Fruit fly (Drosophila melanogaster): Measurements from ENCODE around the gene Ugt37A1.

DNA sequence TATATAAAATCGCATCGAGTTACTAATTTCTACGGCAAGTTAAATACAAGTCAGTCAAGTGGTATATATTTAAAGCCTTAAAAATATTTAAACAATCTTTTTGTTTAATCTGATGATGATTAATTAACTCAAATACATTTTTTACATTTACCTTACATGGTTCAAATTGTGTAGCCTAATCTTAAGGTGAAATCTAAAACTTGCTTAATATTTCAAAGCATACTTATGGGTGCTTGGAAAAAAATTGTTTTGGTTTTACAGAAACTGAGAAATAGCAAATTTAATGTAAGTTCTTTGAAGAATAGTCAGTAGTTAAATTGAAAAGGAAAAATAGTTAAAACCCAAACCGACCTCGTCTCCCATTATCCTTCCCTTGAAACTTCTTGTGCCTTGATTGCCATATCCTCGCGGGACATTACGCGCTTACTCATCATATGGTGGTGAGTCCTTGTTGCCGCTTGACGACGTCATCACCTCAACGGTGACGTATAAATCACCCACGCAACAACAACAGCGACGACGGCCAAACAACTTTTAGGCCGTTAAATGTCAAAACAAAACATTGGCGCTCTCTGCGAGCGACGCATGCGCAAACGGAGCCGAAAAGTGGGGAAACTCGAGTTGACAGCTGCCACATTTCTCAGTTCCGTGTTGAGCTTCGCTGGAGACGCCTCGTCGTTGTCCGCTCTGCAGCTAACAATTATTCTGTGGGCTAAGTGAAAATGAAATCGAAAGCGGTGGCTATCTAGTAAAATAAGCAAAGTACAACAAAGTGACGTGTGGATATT lies 32.5 kb downstream of the Ugt37A1 start:
- TF ChIP-seq CG2712 (tag; optimal IDR thresholded peaks at IDR 0.05) (no peak), CG32767 (GFP tag; IDR thresholded peaks at IDR 0.05) (no peak), NK7.1 (GFP tag; optimal IDR thresholded peaks at IDR 0.05) (no peak)

Measured in whole organism, embryonic.